Fruit fly (Drosophila melanogaster) whole organism, embryonic: ENCODE measurements around the gene ng2.

Experiments used
- CG17359 ChIP-seq: fragments of 200-800 bp; sonication (Bioruptor generic); optimal IDR thresholded peaks from 3 replicates; lab custom pipeline; 2018; ENCODE audit warnings: missing biosample characterization, mild to moderate bottlenecking, missing genetic modification characterization, moderate library complexity
- Drgx ChIP-seq: fragments of 200-800 bp; sonication (Bioruptor generic); IDR thresholded peaks from 2 replicates; pipeline ENCODE4 v1.3.6; 2022; ENCODE audit warnings: missing biosample characterization, missing genetic modification characterization
- knrl ChIP-seq: fragments of 200-800 bp; sonication (Bioruptor generic); IDR thresholded peaks from 3 replicates; pipeline ENCODE4 v1.3.6; 2022; ENCODE audit warnings: missing biosample characterization, missing genetic modification characterization; ENCODE audit not compliant: partially characterized antibody

DNA sequence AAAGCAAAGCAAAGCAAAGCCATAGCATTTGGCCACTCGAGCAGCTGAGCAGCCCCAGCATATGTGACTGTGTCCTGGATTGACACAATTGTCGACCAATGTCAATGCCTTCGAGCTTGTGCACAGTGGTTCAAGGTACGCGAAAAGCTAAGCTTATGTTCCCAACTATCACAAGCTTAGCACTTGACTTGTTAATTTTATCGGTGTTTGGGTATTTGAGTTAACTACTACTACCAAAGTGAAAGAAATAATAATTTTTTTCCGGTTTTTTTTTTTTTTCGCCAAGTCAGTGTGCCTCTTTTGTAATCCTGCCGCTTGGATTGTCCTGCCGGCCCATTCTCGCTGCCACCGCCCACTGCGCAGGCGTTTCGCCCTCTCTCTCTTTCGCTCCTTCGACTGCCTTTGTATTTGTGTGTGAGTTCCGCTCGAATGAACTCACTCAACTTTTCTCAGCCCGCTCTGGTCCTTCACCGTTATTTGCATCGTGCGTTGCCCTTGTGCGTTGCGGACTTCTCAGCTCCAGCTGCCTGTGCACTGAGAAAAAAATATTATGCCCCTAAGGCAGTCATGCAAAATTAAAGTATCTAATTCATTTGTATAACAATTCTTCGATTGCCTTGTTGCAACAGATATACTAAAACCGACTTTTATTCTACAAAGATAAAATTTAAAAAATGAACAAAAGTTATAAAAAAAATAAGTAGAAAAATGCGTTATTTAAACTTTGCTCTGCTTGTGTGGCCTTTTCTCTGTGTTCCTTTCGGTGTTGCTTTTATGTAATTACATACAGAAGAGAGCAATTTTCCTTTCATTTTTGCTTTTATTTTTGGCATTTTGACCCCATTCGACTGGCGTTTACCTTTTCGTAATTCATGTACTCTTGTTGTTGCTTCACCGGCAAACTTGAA is 34.2 kb downstream of the ng2 start:
- TF ChIP-seq knrl (GFP tag; lab: Robert Waterston, UW) (no peak), Drgx (peak; percentile 53), CG17359 (tag; lab: Kevin White, UChicago) (peak; percentile 75)
